Fruit fly (Drosophila melanogaster): ENCODE results near the gene Herc4.

DNA sequence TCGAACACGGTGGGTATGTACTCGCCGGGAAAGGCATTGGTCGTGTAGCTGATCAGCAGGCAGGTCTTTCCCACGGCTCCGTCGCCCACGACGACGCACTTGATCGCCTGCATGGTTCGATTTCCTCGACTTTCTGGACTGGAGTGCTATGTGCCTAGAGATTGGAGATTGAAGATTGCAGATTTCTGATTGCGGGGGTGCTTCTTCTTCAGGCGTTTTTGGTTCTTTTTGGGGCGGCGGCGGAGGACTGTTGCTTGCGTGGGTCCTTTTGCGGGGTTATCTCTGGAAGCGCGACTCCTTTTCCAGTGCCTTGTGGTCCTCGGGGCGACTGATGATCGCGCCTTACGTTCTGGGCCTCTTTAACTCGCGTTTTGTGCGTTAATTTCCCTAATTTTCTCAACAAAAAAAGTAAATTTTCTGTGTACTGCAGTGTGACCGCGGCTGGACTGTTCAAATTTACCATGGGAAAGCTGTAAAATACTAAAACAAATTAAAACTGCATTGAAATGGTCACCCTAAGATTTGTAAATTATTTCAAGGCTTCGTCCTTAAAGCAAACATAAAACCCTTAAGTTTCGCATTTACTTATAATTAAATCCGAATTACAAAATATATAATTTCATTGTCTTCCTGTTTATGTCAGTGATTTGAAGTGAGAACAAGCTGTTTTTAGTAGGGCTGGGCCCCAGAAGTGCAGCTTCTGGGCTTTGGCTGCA, 11.1 kb upstream of the Herc4 start, which contains the start of the genes Rac1 and Acat2:
- no peak for TF ChIP-seq EcR (GFP tag; optimal IDR thresholded peaks at IDR 0.05)
- no peak for TF ChIP-seq CG15710 (tag; optimal IDR thresholded peaks at IDR 0.05)
- no peak for TF ChIP-seq Pif1A (GFP tag; optimal IDR thresholded peaks at IDR 0.05)
